Worm (Caenorhabditis elegans) whole organism, mixed stage, embryonic: ENCODE measurements around the gene nars-2.

Experiments
- bed-3 ChIP-seq: fragments of 200-800 bp; sonication (Bioruptor generic); optimal IDR thresholded peaks from 3 replicates; lab custom pipeline; 2018; ENCODE audit warnings: mild to moderate bottlenecking, missing genetic modification characterization, moderate library complexity, missing compliant biosample characterization
- ceh-83 ChIP-seq: fragments of 200-800 bp; sonication (Bioruptor generic); optimal IDR thresholded peaks from 2 replicates; lab custom pipeline; 2018; ENCODE audit warnings: mild to moderate bottlenecking, missing genetic modification characterization, missing compliant biosample characterization

DNA sequence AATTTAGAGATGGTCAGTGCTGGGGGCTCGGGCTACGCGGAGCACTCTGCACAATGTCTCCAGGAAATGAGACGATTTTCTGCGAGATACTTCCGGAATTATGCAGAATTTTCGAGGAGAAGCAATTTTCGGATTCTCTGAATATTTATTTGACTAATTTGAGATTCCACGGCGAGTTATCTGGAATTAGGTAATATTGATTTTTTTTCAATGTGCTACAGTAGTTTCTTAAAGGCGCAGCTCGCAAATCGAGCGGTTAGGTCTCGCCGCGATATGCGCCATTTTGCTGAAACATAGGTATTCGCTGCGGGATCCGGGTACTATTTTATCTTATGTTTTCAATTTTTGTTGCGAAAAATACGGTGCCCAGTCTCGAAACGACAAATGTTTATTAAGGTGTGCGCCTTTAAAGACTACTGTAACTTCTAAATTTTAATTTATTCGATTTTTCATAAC is 34.1 kb upstream of the nars-2 start, which contains the start of gene nrps-1:
- no peak for TF ChIP-seq bed-3 (GFP tag; lab: Kevin White, UChicago)
- no peak for TF ChIP-seq ceh-83
